Fruit fly (Drosophila melanogaster) whole organism, pupa: Measurements from ENCODE around the gene CG32270.

ENCODE experiments used
- CG10348 ChIP-seq: fragments of 200-800 bp; sonication (Bioruptor generic); IDR thresholded peaks from 2 replicates; pipeline ENCODE4 v1.3.6; 2022; ENCODE audit warnings: missing biosample characterization, missing genetic modification characterization
- CG12605 ChIP-seq: fragments of 200-800 bp; sonication (Bioruptor generic); IDR thresholded peaks from 2 replicates; pipeline ENCODE4 v1.3.6; 2022; ENCODE audit warnings: missing biosample characterization, missing genetic modification characterization
- CG13204 ChIP-seq: fragments of 200-800 bp; sonication (Bioruptor generic); optimal IDR thresholded peaks from 2 replicates; lab custom pipeline; 2018; ENCODE audit warnings: missing biosample characterization, mild to moderate bottlenecking, missing genetic modification characterization, moderate library complexity
- CG14655 ChIP-seq: fragments of 200-800 bp; sonication (Bioruptor generic); optimal IDR thresholded peaks from 3 replicates; lab custom pipeline; 2017; ENCODE audit warnings: mild to moderate bottlenecking, missing biosample characterization, missing genetic modification reagents, missing genetic modification characterization
- CG15710 ChIP-seq: fragments of 200-800 bp; sonication (Bioruptor generic); optimal IDR thresholded peaks from 2 replicates; lab custom pipeline; 2018; ENCODE audit warnings: missing biosample characterization, mild to moderate bottlenecking, missing genetic modification characterization, moderate library complexity
- CG17806 ChIP-seq: fragments of 200-800 bp; sonication (Bioruptor generic); optimal IDR thresholded peaks from 2 replicates; lab custom pipeline; 2018; ENCODE audit warnings: missing biosample characterization, mild to moderate bottlenecking, missing genetic modification characterization, moderate library complexity
- CG32121 ChIP-seq: fragments of 200-800 bp; sonication (Bioruptor generic); IDR thresholded peaks from 2 replicates; pipeline ENCODE4 v1.3.6; 2022; ENCODE audit warnings: missing biosample characterization, missing genetic modification characterization
- CG34367 ChIP-seq: fragments of 200-800 bp; sonication (Bioruptor generic); optimal IDR thresholded peaks from 2 replicates; lab custom pipeline; 2018; ENCODE audit warnings: missing biosample characterization, mild to moderate bottlenecking, missing genetic modification characterization
- CG4496 ChIP-seq: fragments of 200-800 bp; sonication (Bioruptor generic); IDR thresholded peaks from 3 replicates; pipeline ENCODE4 v1.3.6; 2022; ENCODE audit warnings: missing biosample characterization, missing genetic modification characterization
- CG8159 ChIP-seq: fragments of 200-800 bp; sonication (Bioruptor generic); optimal IDR thresholded peaks from 3 replicates; lab custom pipeline; 2018; ENCODE audit warnings: missing biosample characterization, mild to moderate bottlenecking, missing genetic modification characterization, moderate library complexity
- CG8301 ChIP-seq: fragments of 200-800 bp; sonication (Bioruptor generic); optimal IDR thresholded peaks from 2 replicates; lab custom pipeline; 2018; ENCODE audit warnings: missing biosample characterization, mild to moderate bottlenecking, missing genetic modification characterization
- CG9948 ChIP-seq: fragments of 200-800 bp; sonication (Bioruptor generic); optimal IDR thresholded peaks from 2 replicates; lab custom pipeline; 2018; ENCODE audit warnings: missing biosample characterization, mild to moderate bottlenecking, missing genetic modification characterization, moderate library complexity
- D1 ChIP-seq: fragments of 200-800 bp; sonication (Bioruptor generic); optimal IDR thresholded peaks from 2 replicates; lab custom pipeline; 2018; ENCODE audit warnings: missing biosample characterization, mild to moderate bottlenecking, missing genetic modification characterization, moderate library complexity
- EcR ChIP-seq: fragments of 200-800 bp; sonication (Bioruptor generic); optimal IDR thresholded peaks from 3 replicates; lab custom pipeline; 2019; ENCODE audit warnings: missing biosample characterization, missing genetic modification characterization, mild to moderate bottlenecking, moderate library complexity, missing genetic modification reagents
- Ets98B ChIP-seq: fragments of 200-800 bp; sonication (Bioruptor generic); IDR thresholded peaks from 2 replicates; pipeline ENCODE4 v1.3.6; 2022; ENCODE audit warnings: missing biosample characterization, missing genetic modification characterization
- Pif1A ChIP-seq: fragments of 200-800 bp; sonication (Bioruptor generic); optimal IDR thresholded peaks from 3 replicates; lab custom pipeline; 2016; ENCODE audit warnings: missing biosample characterization, missing genetic modification characterization
- Pif1B ChIP-seq: fragments of 200-800 bp; sonication (Bioruptor generic); optimal IDR thresholded peaks from 3 replicates; lab custom pipeline; 2016; ENCODE audit warnings: missing biosample characterization, missing genetic modification characterization
- Snoo ChIP-seq: fragments of 200-800 bp; sonication (Bioruptor generic); optimal IDR thresholded peaks from 3 replicates; lab custom pipeline; 2017; ENCODE audit warnings: missing biosample characterization, mild to moderate bottlenecking, missing genetic modification characterization, inconsistent platforms
- fd96Ca ChIP-seq: fragments of 200-800 bp; sonication (Bioruptor generic); IDR thresholded peaks from 3 replicates; pipeline ENCODE4 v1.3.6; 2022; ENCODE audit warnings: missing biosample characterization, missing genetic modification characterization
- gl ChIP-seq: fragments of 200-800 bp; sonication (Bioruptor generic); optimal IDR thresholded peaks from 2 replicates; lab custom pipeline; 2018; ENCODE audit warnings: missing biosample characterization, mild to moderate bottlenecking, missing genetic modification characterization
- rn ChIP-seq: fragments of 200-800 bp; sonication (Bioruptor generic); IDR thresholded peaks from 2 replicates; pipeline ENCODE4 v1.3.6; 2022; ENCODE audit warnings: missing biosample characterization, missing genetic modification characterization

CG32270 gene

dm6 chr3L:3184104-3184503 is 24.7 kb downstream of the CG32270 start, which contains the start of gene CG42494:
TSS of gene CG42494 (plus strand) at chr3L:3184404.
- TF ChIP-seq Ets98B (GFP tag; lab: Robert Waterston, UW) (no peak), CG8301 (tag; lab: Kevin White, UChicago) (no peak), CG14655 (GFP tag; lab: Kevin White, UChicago) (no peak), CG10348 (GFP tag; lab: Robert Waterston, UW) (no peak), D1 (no peak), CG34367 (no peak), Pif1A (GFP tag; lab: Kevin White, UChicago) (no peak), gl (tag; lab: Kevin White, UChicago) (no peak), Pif1B (no peak), fd96Ca (no peak), CG13204 (GFP tag; lab: Kevin White, UChicago) (no peak), CG15710 (tag; lab: Kevin White, UChicago) (no peak)

dm6 chr3L:3179474-3179873 is 29.3 kb downstream of the CG32270 start:
- peak; percentile 92 for TF ChIP-seq Snoo (tag; lab: Kevin White, UChicago)
- peak; percentile 91 for TF ChIP-seq CG12605 (GFP tag; lab: Robert Waterston, UW)
- TF ChIP-seq Pif1A (GFP tag; lab: Kevin White, UChicago) = no peak
- TF ChIP-seq CG8301 (tag; lab: Kevin White, UChicago) = peak; percentile 94
- TF ChIP-seq CG13204 (GFP tag; lab: Kevin White, UChicago) = peak; percentile 87
- TF ChIP-seq CG9948 (tag; lab: Kevin White, UChicago) = peak; percentile 93
- no peak for TF ChIP-seq CG14655 (GFP tag; lab: Kevin White, UChicago)
- TF ChIP-seq CG10348 (GFP tag; lab: Robert Waterston, UW) = peak; percentile 19; the same call in 1 of the 2 replicates
- no peak for TF ChIP-seq D1
- peak; percentile 95 for TF ChIP-seq CG8159 (tag; lab: Kevin White, UChicago)
- peak; percentile 78 for TF ChIP-seq rn (GFP tag; lab: Robert Waterston, UW)
- TF ChIP-seq CG34367 = peak; percentile 89
- peak; percentile 93 for TF ChIP-seq CG15710 (tag; lab: Kevin White, UChicago)
- peak; percentile 89 for TF ChIP-seq gl (tag; lab: Kevin White, UChicago)
- TF ChIP-seq EcR (GFP tag; lab: Kevin White, UChicago) = peak; percentile 98
- TF ChIP-seq CG17806 (tag; lab: Kevin White, UChicago) = peak; percentile 93
- peak; percentile 81 for TF ChIP-seq CG32121 (GFP tag; lab: Robert Waterston, UW)
- peak; percentile 92 for TF ChIP-seq fd96Ca
- TF ChIP-seq Ets98B (GFP tag; lab: Robert Waterston, UW) = peak; percentile 92
- TF ChIP-seq CG4496 = peak; percentile 95
- TF ChIP-seq Pif1B = peak; percentile 92

- no peak for TF ChIP-seq Pif1B
- TF ChIP-seq CG32121 (GFP tag; lab: Robert Waterston, UW) = peak; percentile 35; the same call in 1 of the 2 replicates
- no peak for TF ChIP-seq Snoo (tag; lab: Kevin White, UChicago)
- no peak for TF ChIP-seq CG14655 (GFP tag; lab: Kevin White, UChicago)
- no peak for TF ChIP-seq Pif1A (GFP tag; lab: Kevin White, UChicago)
- TF ChIP-seq CG10348 (GFP tag; lab: Robert Waterston, UW) = peak; percentile 16; the same call in 1 of the 2 replicates
- TF ChIP-seq EcR (GFP tag; lab: Kevin White, UChicago) = peak; percentile 7
- TF ChIP-seq fd96Ca = 0 out of 3 replicates have a peak, but pooled peaks have one; percentile 53
These were observed 30.2 kb downstream of the CG32270 start, which contains the start of the genes MnM and Girdin for dm6 chr3L:3178530-3179096. TSS of gene MnM (minus strand) at chr3L:3178580. TSS of gene Girdin (plus strand) at chr3L:3178930.

dm6 chr3L:3177872-3178271 is 30.9 kb downstream of the CG32270 start:
- TF ChIP-seq CG9948 (tag; lab: Kevin White, UChicago) = no peak
- no peak for TF ChIP-seq CG8159 (tag; lab: Kevin White, UChicago)
- no peak for TF ChIP-seq CG17806 (tag; lab: Kevin White, UChicago)
- TF ChIP-seq Snoo (tag; lab: Kevin White, UChicago) = no peak
- TF ChIP-seq CG10348 (GFP tag; lab: Robert Waterston, UW) = no peak
- no peak for TF ChIP-seq rn (GFP tag; lab: Robert Waterston, UW)
- no peak for TF ChIP-seq CG4496

dm6 chr3L:3172445-3172844 is 36.3 kb downstream of the CG32270 start, which contains the start of gene CG14963:
TSS of gene CG14963 (minus strand) at chr3L:3172545.
- TF ChIP-seq Pif1B (no peak), CG9948 (tag; lab: Kevin White, UChicago) (no peak)

dm6 chr3L:3169107-3169506 is 39.7 kb downstream of the CG32270 start, which contains the start of the genes CG32278 and CG32281:
TSS of gene CG32278 (plus strand) at chr3L:3169286.
TSS of gene CG32281 (plus strand) at chr3L:3169375.
- TF ChIP-seq CG17806 (tag; lab: Kevin White, UChicago) = no peak
- no peak for TF ChIP-seq fd96Ca
- no peak for TF ChIP-seq D1
- no peak for TF ChIP-seq CG14655 (GFP tag; lab: Kevin White, UChicago)
- no peak for TF ChIP-seq CG4496
- TF ChIP-seq CG15710 (tag; lab: Kevin White, UChicago) = no peak
- TF ChIP-seq CG34367 = no peak
- TF ChIP-seq gl (tag; lab: Kevin White, UChicago) = no peak
- no peak for TF ChIP-seq Ets98B (GFP tag; lab: Robert Waterston, UW)
- no peak for TF ChIP-seq CG10348 (GFP tag; lab: Robert Waterston, UW)
- TF ChIP-seq Pif1B = no peak
- TF ChIP-seq CG9948 (tag; lab: Kevin White, UChicago) = no peak
- TF ChIP-seq rn (GFP tag; lab: Robert Waterston, UW) = no peak
- no peak for TF ChIP-seq CG8301 (tag; lab: Kevin White, UChicago)
- TF ChIP-seq Snoo (tag; lab: Kevin White, UChicago) = no peak
- no peak for TF ChIP-seq EcR (GFP tag; lab: Kevin White, UChicago)
- TF ChIP-seq CG13204 (GFP tag; lab: Kevin White, UChicago) = no peak
- TF ChIP-seq CG32121 (GFP tag; lab: Robert Waterston, UW) = no peak
